Worm (Caenorhabditis elegans) whole organism, mixed stage, embryonic: ENCODE data around the gene sftb-1.

Experiments
- bed-3 ChIP-seq: fragments of 200-800 bp; sonication (Bioruptor generic); optimal IDR thresholded peaks from 3 replicates; lab custom pipeline; 2018; ENCODE audit warnings: mild to moderate bottlenecking, missing genetic modification characterization, moderate library complexity, missing compliant biosample characterization
- ceh-83 ChIP-seq: fragments of 200-800 bp; sonication (Bioruptor generic); optimal IDR thresholded peaks from 2 replicates; lab custom pipeline; 2018; ENCODE audit warnings: mild to moderate bottlenecking, missing genetic modification characterization, missing compliant biosample characterization
- ces-1 ChIP-seq: fragments of 150-350 bp; optimal IDR thresholded peaks from 2 replicates; lab custom pipeline; 2014; ENCODE audit warnings: missing biosample characterization, missing genetic modification reagents, missing genetic modification characterization
- elt-3 ChIP-seq: fragments of 150-350 bp; optimal IDR thresholded peaks from 2 replicates; lab custom pipeline; 2014; ENCODE audit warnings: missing biosample characterization, missing genetic modification characterization
- lsy-2 ChIP-seq: fragments of 150-350 bp; optimal IDR thresholded peaks from 2 replicates; lab custom pipeline; 2014; ENCODE audit warnings: missing biosample characterization, missing genetic modification characterization
- nhr-12 ChIP-seq: fragments of 150-350 bp; optimal IDR thresholded peaks from 2 replicates; lab custom pipeline; 2014; ENCODE audit warnings: missing biosample characterization, missing genetic modification characterization
- nhr-237 ChIP-seq: fragments of 150-350 bp; optimal IDR thresholded peaks from 2 replicates; lab custom pipeline; 2014; ENCODE audit warnings: missing biosample characterization, missing genetic modification characterization
- nhr-28 ChIP-seq: fragments of 150-350 bp; optimal IDR thresholded peaks from 2 replicates; lab custom pipeline; 2014; ENCODE audit warnings: missing biosample characterization, missing genetic modification characterization
- nhr-76 ChIP-seq: sonication (generic microtip); optimal IDR thresholded peaks from 2 replicates; lab custom pipeline; 2017; ENCODE audit warnings: missing biosample characterization, missing genetic modification characterization
- snpc-4 ChIP-seq: fragments of 150-350 bp; optimal IDR thresholded peaks from 2 replicates; lab custom pipeline; 2014; ENCODE audit warnings: missing biosample characterization, missing genetic modification characterization
- sptf-1 ChIP-seq: sonication (generic microtip); optimal IDR thresholded peaks from 2 replicates; lab custom pipeline; 2017; ENCODE audit warnings: mild to moderate bottlenecking, missing genetic modification characterization, moderate library complexity, missing compliant biosample characterization
- unc-120 ChIP-seq: sonication (generic microtip); optimal IDR thresholded peaks from 2 replicates; lab custom pipeline; 2017; ENCODE audit warnings: missing genetic modification characterization, missing compliant biosample characterization; ENCODE audit not compliant: poor library complexity, severe bottlenecking
- unc-62 ChIP-seq: fragments of 150-350 bp; optimal IDR thresholded peaks from 2 replicates; lab custom pipeline; 2014; ENCODE audit warnings: missing biosample characterization, missing genetic modification reagents, missing genetic modification characterization

DNA sequence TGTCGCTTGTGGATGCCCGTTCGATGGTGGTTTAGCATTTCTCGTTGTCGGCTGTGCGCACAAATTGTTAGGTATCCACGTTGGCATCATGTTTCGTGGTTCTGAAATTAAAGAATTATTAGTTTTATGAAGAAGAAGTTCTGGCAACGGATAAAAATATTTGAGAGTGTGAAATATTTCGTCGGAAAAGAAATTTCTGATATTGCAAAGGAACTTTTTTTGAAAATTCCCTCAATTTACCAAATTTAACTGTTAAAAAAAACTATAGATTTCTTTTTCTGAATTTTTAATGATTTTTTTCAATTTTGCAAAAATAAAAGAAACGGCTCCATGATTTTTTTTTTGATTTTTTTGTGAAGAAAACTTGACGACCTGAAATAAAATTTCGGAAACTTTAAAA is 41.1 kb downstream of the sftb-1 start, which contains the start of gene mpk-1:
- TF ChIP-seq lsy-2 (tag; lab: Kevin White, UChicago) (no peak), nhr-237 (no peak), nhr-12 (tag; lab: Kevin White, UChicago) (no peak), unc-62 (no peak), ces-1 (GFP tag; lab: Kevin White, UChicago) (no peak), unc-120 (tag; lab: Kevin White, UChicago) (no peak), elt-3 (tag; lab: Kevin White, UChicago) (no peak), nhr-28 (tag; lab: Kevin White, UChicago) (no peak), bed-3 (GFP tag; lab: Kevin White, UChicago) (no peak), nhr-76 (tag; lab: Kevin White, UChicago) (no peak), snpc-4 (tag; lab: Kevin White, UChicago) (no peak), sptf-1 (tag; lab: Kevin White, UChicago) (no peak), ceh-83 (GFP tag; lab: Kevin White, UChicago) (no peak)
